Worm (Caenorhabditis elegans): Measurements from ENCODE around the gene msp-76.

The msp-76 gene

ce11 chrIV:9659999-9660398, 28.8 kb upstream of the msp-76 start:
- TF ChIP-seq fkh-10 (GFP tag; optimal IDR thresholded peaks at IDR 0.05) (peak; percentile 62), lin-14 (GFP tag; optimal IDR thresholded peaks at IDR 0.05) (peak; percentile 28), xbp-1 (tag; optimal IDR thresholded peaks at IDR 0.05) (no peak)

DNA sequence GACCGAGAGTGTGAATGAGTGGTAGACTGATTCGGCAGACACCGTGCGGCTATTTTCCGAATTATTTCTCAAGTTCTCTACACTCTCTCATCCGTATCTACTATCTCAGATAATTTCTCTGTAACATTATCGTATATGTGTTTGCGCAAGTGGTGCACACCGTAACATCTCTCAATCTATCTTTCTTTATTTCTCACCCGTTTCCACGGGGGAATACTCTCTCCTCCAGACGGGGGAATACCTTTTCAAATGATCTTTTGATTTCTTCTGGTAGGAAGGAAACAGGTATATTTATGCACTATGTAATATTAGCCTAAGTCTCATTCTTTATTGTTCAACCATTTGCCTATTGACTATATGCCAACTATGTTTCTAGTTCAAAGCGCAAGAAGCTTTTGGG, 21.7 kb upstream of the msp-76 start:
- TF ChIP-seq snpc-4 (tag; optimal IDR thresholded peaks at IDR 0.05) (no peak), tlp-1 (tag; optimal IDR thresholded peaks at IDR 0.05) (no peak), tbx-2 (tag; optimal IDR thresholded peaks at IDR 0.05) (no peak), nhr-47 (tag; optimal IDR thresholded peaks at IDR 0.05) (peak; percentile 0), zip-4 (GFP tag; optimal IDR thresholded peaks at IDR 0.05) (no peak), nhr-19 (GFP tag; conservative IDR thresholded peaks at IDR 0.05) (no peak), hlh-17 (GFP tag; optimal IDR thresholded peaks at IDR 0.05; ENCODE audit: borderline replicate concordance) (no peak), fkh-10 (GFP tag; optimal IDR thresholded peaks at IDR 0.05) (no peak), blmp-1 (tag; optimal IDR thresholded peaks at IDR 0.05) (no peak), elt-2 (tag; optimal IDR thresholded peaks at IDR 0.05) (peak; percentile 4), elt-3 (tag; optimal IDR thresholded peaks at IDR 0.05) (no peak), fkh-4 (tag; optimal IDR thresholded peaks at IDR 0.05; ENCODE audit: borderline replicate concordance) (no peak), nhr-12 (tag; optimal IDR thresholded peaks at IDR 0.05) (no peak), egl-13 (tag; optimal IDR thresholded peaks at IDR 0.05) (no peak), ets-5 (GFP tag; IDR thresholded peaks at IDR 0.05) (no peak), unc-86 (tag; optimal IDR thresholded peaks at IDR 0.05) (no peak), ztf-4 (tag; optimal IDR thresholded peaks at IDR 0.05) (no peak), unc-30 (tag; optimal IDR thresholded peaks at IDR 0.05) (no peak), nhr-71 (tag; optimal IDR thresholded peaks at IDR 0.05) (no peak), unc-130 (tag; optimal IDR thresholded peaks at IDR 0.05) (no peak), pax-3 (tag; optimal IDR thresholded peaks at IDR 0.05) (no peak), F16B12.6 (tag; optimal IDR thresholded peaks at IDR 0.05) (no peak), nhr-84 (tag; optimal IDR thresholded peaks at IDR 0.05) (no peak), mep-1 (tag; optimal IDR thresholded peaks at IDR 0.05) (peak; percentile 17), alr-1 (tag; optimal IDR thresholded peaks at IDR 0.05; ENCODE audit: borderline replicate concordance) (no peak), aly-2 (tag; optimal IDR thresholded peaks at IDR 0.05) (no peak), ceh-63 (GFP tag; optimal IDR thresholded peaks at IDR 0.05) (no peak), nhr-28 (tag; optimal IDR thresholded peaks at IDR 0.05) (no peak), grh-1 (GFP tag; IDR thresholded peaks at IDR 0.05) (no peak), hlh-4 (tag; optimal IDR thresholded peaks at IDR 0.05) (no peak), ces-1 (GFP tag; optimal IDR thresholded peaks at IDR 0.05) (no peak), dpl-1 (GFP tag; optimal IDR thresholded peaks at IDR 0.05) (no peak), nhr-11 (tag; optimal IDR thresholded peaks at IDR 0.05) (no peak), mdl-1 (tag; optimal IDR thresholded peaks at IDR 0.05) (no peak), pqm-1 (tag; optimal IDR thresholded peaks at IDR 0.05) (no peak), lin-14 (GFP tag; optimal IDR thresholded peaks at IDR 0.05) (peak; percentile 11), nhr-20 (tag; optimal IDR thresholded peaks at IDR 0.05) (no peak), ama-1 (optimal IDR thresholded peaks at IDR 0.05) (no peak), C34B4.2 (tag; optimal IDR thresholded peaks at IDR 0.05) (no peak), lin-39 (tag; optimal IDR thresholded peaks at IDR 0.05) (no peak), C16A3.4 (tag; optimal IDR thresholded peaks at IDR 0.05) (no peak), ceh-88 (GFP tag; IDR thresholded peaks at IDR 0.05) (no peak), nhr-85 (tag) (peak; percentile 73), lsy-2 (tag; optimal IDR thresholded peaks at IDR 0.05) (peak in 1 of 2 experiments; percentile 10), sptf-1 (tag; optimal IDR thresholded peaks at IDR 0.05) (no peak), nhr-237 (tag; optimal IDR thresholded peaks at IDR 0.05) (no peak), nhr-90 (tag; optimal IDR thresholded peaks at IDR 0.05; ENCODE audit: poor library complexity) (no peak), jun-1 (tag; optimal IDR thresholded peaks at IDR 0.05) (no peak), mab-9 (GFP tag; IDR thresholded peaks at IDR 0.05) (no peak), mef-2 (tag; optimal IDR thresholded peaks at IDR 0.05) (no peak), irx-1 (tag; optimal IDR thresholded peaks at IDR 0.05) (no peak)
